Worm (Caenorhabditis elegans): ENCODE data around the gene F49C12.3.

DNA sequence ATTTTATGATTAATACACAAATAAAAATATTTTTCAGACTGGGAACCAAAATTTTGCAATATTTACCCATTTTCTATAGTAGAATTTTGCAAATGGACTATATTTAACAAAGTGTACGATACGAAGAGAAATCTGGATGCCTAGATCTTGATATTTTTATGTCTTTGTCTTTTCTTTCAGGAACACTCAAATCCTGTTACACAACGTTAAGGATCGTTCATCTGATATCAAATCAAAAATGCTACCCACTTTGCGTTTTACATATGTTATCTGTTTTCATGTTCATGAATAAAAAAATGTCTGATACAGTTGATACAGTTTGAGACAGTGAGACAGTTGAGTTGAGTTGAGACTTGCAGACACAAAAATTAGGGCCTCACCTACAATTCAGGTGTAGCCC, 3.9 kb upstream of the F49C12.3 start, which contains the start of gene F49C12.1:
- TF ChIP-seq W03F9.2 (tag; optimal IDR thresholded peaks at IDR 0.05) (no peak), dao-5 (tag; optimal IDR thresholded peaks at IDR 0.05) (no peak)
